Worm (Caenorhabditis elegans) whole organism, L1 larva: ENCODE data around the gene F49C5.16.
A peak's percentile ranks its signal among the peaks of the same experiment; 100 is the strongest.

Experiments used
- C16A3.4 ChIP-seq: fragments of 150-350 bp; optimal IDR thresholded peaks from 2 replicates; lab custom pipeline; 2014; ENCODE audit warnings: missing biosample characterization, missing genetic modification characterization
- Y116A8C.19 ChIP-seq: sonication (generic microtip); optimal IDR thresholded peaks from 2 replicates; lab custom pipeline; 2016; ENCODE audit warnings: missing compliant biosample characterization, missing genetic modification characterization, borderline replicate concordance
- aha-1 ChIP-seq: fragments of 150-350 bp; optimal IDR thresholded peaks from 2 replicates; lab custom pipeline; 2014; ENCODE audit warnings: missing biosample characterization, missing genetic modification characterization
- ama-1 ChIP-seq: fragments of 150-350 bp; optimal IDR thresholded peaks from 2 replicates; lab custom pipeline; 2014
- ceh-63 ChIP-seq: fragments of 200-800 bp; sonication (Bioruptor generic); optimal IDR thresholded peaks from 2 replicates; lab custom pipeline; 2018; ENCODE audit warnings: mild to moderate bottlenecking, missing genetic modification characterization, missing compliant biosample characterization
- ceh-8 ChIP-seq: fragments of 200-800 bp; sonication (Bioruptor generic); optimal IDR thresholded peaks from 2 replicates; lab custom pipeline; 2018; ENCODE audit warnings: mild to moderate bottlenecking, missing genetic modification characterization, moderate library complexity, missing compliant biosample characterization
- ceh-90 ChIP-seq: sonication (generic microtip); optimal IDR thresholded peaks from 2 replicates; lab custom pipeline; 2016; ENCODE audit warnings: missing genetic modification characterization, missing compliant biosample characterization
- dsc-1 ChIP-seq: sonication (generic microtip); optimal IDR thresholded peaks from 2 replicates; lab custom pipeline; 2016; ENCODE audit warnings: mild to moderate bottlenecking, missing genetic modification characterization, missing compliant biosample characterization
- efl-1 ChIP-seq, 4 experiments: fragments of 150-350 bp; optimal IDR thresholded peaks in 3 of 4; peaks in 1 of 4; 1 replicate in 1 of 4; 2 replicates in 3 of 4; lab custom pipeline; 2014; ENCODE audit warnings: missing biosample characterization in 2 of 4, missing genetic modification characterization in 2 of 4, missing genetic modification reagents in 2 of 4
- efl-3 ChIP-seq: fragments of 200-800 bp; sonication (Bioruptor generic); optimal IDR thresholded peaks from 2 replicates; lab custom pipeline; 2018; ENCODE audit warnings: mild to moderate bottlenecking, missing genetic modification characterization, missing compliant biosample characterization
- egl-13 ChIP-seq: sonication (generic microtip); optimal IDR thresholded peaks from 2 replicates; lab custom pipeline; 2016; ENCODE audit warnings: missing genotype, missing genetic modification reagents, missing genetic modification characterization, missing compliant biosample characterization
- egl-27 ChIP-seq, 2 experiments: fragments of 150-350 bp in 1 of 2; sonication (generic microtip); optimal IDR thresholded peaks; 3 replicates each; lab custom pipeline; 2017 to 2018; ENCODE audit warnings: missing biosample characterization in 2 of 2, missing genetic modification characterization in 2 of 2, missing genetic modification reagents in 2 of 2
- elt-2 ChIP-seq: sonication (generic microtip); optimal IDR thresholded peaks from 2 replicates; lab custom pipeline; 2016; ENCODE audit warnings: missing genetic modification characterization, mild to moderate bottlenecking, inconsistent platforms, missing compliant biosample characterization, missing genetic modification reagents
- elt-3 ChIP-seq, 6 experiments: fragments of 150-350 bp in 1 of 6; sonication (generic microtip); optimal IDR thresholded peaks; 2 replicates each; lab custom pipeline; 2017 to 2018; ENCODE audit warnings: missing biosample characterization in 6 of 6, missing genetic modification characterization in 6 of 6, inconsistent platforms in 1 of 6
- fkh-4 ChIP-seq: sonication (generic microtip); optimal IDR thresholded peaks from 2 replicates; lab custom pipeline; 2016; ENCODE audit warnings: missing compliant biosample characterization, missing genetic modification characterization, borderline replicate concordance
- fkh-8 ChIP-seq: sonication (generic microtip); optimal IDR thresholded peaks from 2 replicates; lab custom pipeline; 2016; ENCODE audit warnings: mild to moderate bottlenecking, missing genetic modification characterization, missing compliant biosample characterization
- fos-1 ChIP-seq: fragments of 150-350 bp; optimal IDR thresholded peaks from 2 replicates; lab custom pipeline; 2014; ENCODE audit warnings: missing biosample characterization, missing genetic modification characterization
- hpl-2 ChIP-seq: fragments of 150-350 bp; optimal IDR thresholded peaks from 2 replicates; lab custom pipeline; 2014; ENCODE audit warnings: missing biosample characterization, missing genetic modification reagents, missing genetic modification characterization
- irx-1 ChIP-seq: sonication (generic microtip); optimal IDR thresholded peaks from 2 replicates; lab custom pipeline; 2016; ENCODE audit warnings: missing genetic modification characterization, missing compliant biosample characterization
- isw-1 ChIP-seq: fragments of 200-800 bp; sonication (Bioruptor generic); IDR thresholded peaks from 2 replicates; pipeline ENCODE4 v1.3.6; 2022; ENCODE audit warnings: missing genetic modification characterization, missing compliant biosample characterization
- lin-14 ChIP-seq: fragments of 200-800 bp; sonication (Bioruptor generic); optimal IDR thresholded peaks from 2 replicates; lab custom pipeline; 2018; ENCODE audit warnings: mild to moderate bottlenecking, missing genetic modification characterization, moderate library complexity, missing compliant biosample characterization
- lin-15B ChIP-seq: fragments of 150-350 bp; sonication (generic microtip); optimal IDR thresholded peaks from 3 replicates; lab custom pipeline; 2014; ENCODE audit warnings: missing biosample characterization, missing genetic modification characterization
- lin-35 ChIP-seq, 2 experiments: fragments of 150-350 bp; optimal IDR thresholded peaks; 2 replicates each; lab custom pipeline; 2014; ENCODE audit warnings: missing biosample characterization in 2 of 2, missing genetic modification characterization in 2 of 2, missing genetic modification reagents in 2 of 2
- lin-39 ChIP-seq: fragments of 150-350 bp; optimal IDR thresholded peaks from 2 replicates; lab custom pipeline; 2014; ENCODE audit warnings: missing biosample characterization, missing genetic modification reagents, missing genetic modification characterization
- mab-9 ChIP-seq: fragments of 200-800 bp; sonication (Bioruptor generic); IDR thresholded peaks from 2 replicates; pipeline ENCODE4 v1.3.6; 2022; ENCODE audit warnings: missing genetic modification reagents, missing genetic modification characterization, missing compliant biosample characterization
- mdl-1 ChIP-seq, 2 experiments: fragments of 150-350 bp; optimal IDR thresholded peaks; 2 replicates each; lab custom pipeline; 2014 to 2017; ENCODE audit warnings: missing biosample characterization in 2 of 2, missing genetic modification characterization in 2 of 2, inconsistent platforms in 1 of 2
- mef-2 ChIP-seq: fragments of 150-350 bp; optimal IDR thresholded peaks from 2 replicates; lab custom pipeline; 2014; ENCODE audit warnings: missing biosample characterization, missing genetic modification characterization
- mep-1 ChIP-seq: fragments of 150-350 bp; optimal IDR thresholded peaks from 2 replicates; lab custom pipeline; 2014; ENCODE audit warnings: missing biosample characterization, missing genetic modification characterization
- nhr-11 ChIP-seq: fragments of 150-350 bp; optimal IDR thresholded peaks from 2 replicates; lab custom pipeline; 2014; ENCODE audit warnings: missing biosample characterization, missing genetic modification characterization
- nhr-12 ChIP-seq: sonication (generic microtip); optimal IDR thresholded peaks from 2 replicates; lab custom pipeline; 2017; ENCODE audit warnings: missing biosample characterization, missing genetic modification characterization
- nhr-20 ChIP-seq: sonication (generic microtip); optimal IDR thresholded peaks from 2 replicates; lab custom pipeline; 2016; ENCODE audit warnings: mild to moderate bottlenecking, missing genetic modification characterization, missing compliant biosample characterization
- nhr-28 ChIP-seq: fragments of 150-350 bp; optimal IDR thresholded peaks from 2 replicates; lab custom pipeline; 2014; ENCODE audit warnings: missing biosample characterization, missing genetic modification characterization
- nhr-47 ChIP-seq: sonication (generic microtip); optimal IDR thresholded peaks from 2 replicates; lab custom pipeline; 2016; ENCODE audit warnings: mild to moderate bottlenecking, missing genetic modification characterization, moderate library complexity, missing compliant biosample characterization
- nhr-71 ChIP-seq: sonication (generic microtip); optimal IDR thresholded peaks from 2 replicates; lab custom pipeline; 2016; ENCODE audit warnings: mild to moderate bottlenecking, missing genetic modification characterization, moderate library complexity, missing compliant biosample characterization
- nhr-76 ChIP-seq: sonication (generic microtip); optimal IDR thresholded peaks from 2 replicates; lab custom pipeline; 2017; ENCODE audit warnings: missing biosample characterization, missing genetic modification characterization
- nhr-77 ChIP-seq: fragments of 150-350 bp; optimal IDR thresholded peaks from 2 replicates; lab custom pipeline; 2014; ENCODE audit warnings: missing biosample characterization, missing genetic modification characterization
- nhr-85 ChIP-seq: sonication (generic microtip); peaks from one replicate; lab custom pipeline; 2016; ENCODE audit warnings: missing genetic modification characterization, inconsistent platforms, missing compliant biosample characterization
- nhr-90 ChIP-seq: sonication (generic microtip); optimal IDR thresholded peaks from 2 replicates; lab custom pipeline; 2016; ENCODE audit warnings: mild to moderate bottlenecking, missing genetic modification characterization, missing compliant biosample characterization; ENCODE audit not compliant: poor library complexity
- pqm-1 ChIP-seq: sonication (generic microtip); optimal IDR thresholded peaks from 3 replicates; lab custom pipeline; 2017; ENCODE audit warnings: missing biosample characterization, missing genetic modification characterization
- sox-4 ChIP-seq: sonication (generic microtip); optimal IDR thresholded peaks from 2 replicates; lab custom pipeline; 2016; ENCODE audit warnings: missing genetic modification characterization, missing compliant biosample characterization
- swsn-7 ChIP-seq: sonication (generic microtip); optimal IDR thresholded peaks from 2 replicates; lab custom pipeline; 2016; ENCODE audit warnings: missing genetic modification characterization, missing compliant biosample characterization
- tlp-1 ChIP-seq: fragments of 150-350 bp; optimal IDR thresholded peaks from 2 replicates; lab custom pipeline; 2014; ENCODE audit warnings: missing biosample characterization, missing genetic modification characterization
- unc-62 ChIP-seq: fragments of 150-350 bp; optimal IDR thresholded peaks from 2 replicates; lab custom pipeline; 2014; ENCODE audit warnings: missing biosample characterization, missing genetic modification reagents, missing genetic modification characterization
- unc-86 ChIP-seq: sonication (generic microtip); optimal IDR thresholded peaks from 2 replicates; lab custom pipeline; 2016; ENCODE audit warnings: missing genetic modification characterization, missing compliant biosample characterization
- unc-98 ChIP-seq: fragments of 200-800 bp; sonication (Bioruptor generic); IDR thresholded peaks from 2 replicates; pipeline ENCODE4 v1.3.6; 2022; ENCODE audit warnings: missing genetic modification characterization, missing compliant biosample characterization
- xbp-1 ChIP-seq: sonication (generic microtip); optimal IDR thresholded peaks from 2 replicates; lab custom pipeline; 2016; ENCODE audit warnings: missing genetic modification characterization, missing compliant biosample characterization
- zag-1 ChIP-seq: fragments of 150-350 bp; optimal IDR thresholded peaks from 2 replicates; lab custom pipeline; 2014; ENCODE audit warnings: missing biosample characterization, missing genetic modification characterization
- zip-4 ChIP-seq: fragments of 200-800 bp; sonication (Bioruptor generic); optimal IDR thresholded peaks from 2 replicates; lab custom pipeline; 2018; ENCODE audit warnings: mild to moderate bottlenecking, missing genetic modification characterization, moderate library complexity, missing compliant biosample characterization
- ztf-11 ChIP-seq, 2 experiments: sonication (generic microtip); optimal IDR thresholded peaks; 2 replicates each; lab custom pipeline; 2016 to 2017; ENCODE audit warnings: missing genetic modification characterization in 2 of 2, missing biosample characterization in 1 of 2, missing compliant biosample characterization in 1 of 2
- ztf-4 ChIP-seq: fragments of 150-350 bp; optimal IDR thresholded peaks from 2 replicates; lab custom pipeline; 2014; ENCODE audit warnings: missing biosample characterization, missing genetic modification characterization

The F49C5.16 gene

ce11 chrII:12506511-12506910 lies 41.1 kb upstream of the F49C5.16 start:
- TF ChIP-seq nhr-85 (tag; lab: Kevin White, UChicago) (no peak), zag-1 (tag; lab: Kevin White, UChicago) (no peak), hpl-2 (no peak), unc-62 (GFP tag; lab: Kevin White, UChicago) (no peak), lin-39 (tag; lab: Kevin White, UChicago) (no peak), mep-1 (tag; lab: Kevin White, UChicago) (no peak), nhr-28 (tag; lab: Kevin White, UChicago) (no peak), nhr-12 (no peak), egl-13 (tag; lab: Kevin White, UChicago) (peak; percentile 25), elt-3 (tag; optimal IDR thresholded peaks at IDR 0.05; lab: Kevin White, UChicago) (no peak), ceh-90 (no peak), ceh-63 (GFP tag; lab: Kevin White, UChicago) (no peak), xbp-1 (tag; lab: Kevin White, UChicago) (no peak), irx-1 (no peak), Y116A8C.19 (no peak), mdl-1 (tag; optimal IDR thresholded peaks at IDR 0.05; lab: Kevin White, UChicago) (no peak), unc-98 (GFP tag; lab: Robert Waterston, UW) (no peak), nhr-47 (tag; lab: Kevin White, UChicago) (peak; percentile 65), nhr-77 (tag; lab: Kevin White, UChicago) (no peak), sox-4 (tag; lab: Kevin White, UChicago) (peak; percentile 66), efl-3 (GFP tag; lab: Kevin White, UChicago) (no peak), mef-2 (tag; lab: Kevin White, UChicago) (no peak), fkh-8 (peak; percentile 78), pqm-1 (tag; lab: Kevin White, UChicago) (no peak), aha-1 (tag; lab: Kevin White, UChicago) (no peak), swsn-7 (tag; lab: Kevin White, UChicago) (peak; percentile 0), unc-86 (no peak), nhr-71 (tag; lab: Kevin White, UChicago) (no peak), dsc-1 (tag; lab: Kevin White, UChicago) (peak; percentile 1), ztf-4 (tag; lab: Kevin White, UChicago) (no peak), egl-27 (tag; optimal IDR thresholded peaks at IDR 0.05; lab: Kevin White, UChicago) (no peak), tlp-1 (tag; lab: Kevin White, UChicago) (no peak), lin-14 (GFP tag; lab: Kevin White, UChicago) (no peak), C16A3.4 (tag; lab: Kevin White, UChicago) (no peak), isw-1 (GFP tag; lab: Robert Waterston, UW) (no peak), efl-1 (optimal IDR thresholded peaks at IDR 0.05; lab: Kevin White, UChicago) (no peak), efl-1 (GFP tag; optimal IDR thresholded peaks at IDR 0.05 in 1 of 2; lab: Kevin White, UChicago) (no peak), ztf-11 (tag; optimal IDR thresholded peaks at IDR 0.05; lab: Kevin White, UChicago) (no peak), elt-2 (tag; lab: Kevin White, UChicago) (no peak), lin-15B (no peak), mab-9 (GFP tag; lab: Robert Waterston, UW) (no peak), fos-1 (tag; lab: Kevin White, UChicago) (no peak), fkh-4 (tag; lab: Kevin White, UChicago) (no peak), ama-1 (no peak), lin-35 (GFP tag; optimal IDR thresholded peaks at IDR 0.05; lab: Kevin White, UChicago) (no peak), ceh-8 (GFP tag; lab: Kevin White, UChicago) (peak; percentile 27), nhr-90 (tag; lab: Kevin White, UChicago) (no peak), nhr-76 (tag; lab: Kevin White, UChicago) (no peak), zip-4 (GFP tag; lab: Kevin White, UChicago) (no peak), nhr-11 (tag; lab: Kevin White, UChicago) (no peak), nhr-20 (tag; lab: Kevin White, UChicago) (no peak)
